Worm (Caenorhabditis elegans) whole organism, young adult: ENCODE measurements around the gene srd-46.

ENCODE experiments used
- B0035.1 ChIP-seq: sonication (generic microtip); optimal IDR thresholded peaks from 2 replicates; lab custom pipeline; 2016; ENCODE audit warnings: missing genetic modification characterization, mild to moderate bottlenecking, missing compliant biosample characterization, missing genotype, missing genetic modification reagents
- C06A6.2 ChIP-seq: fragments of 200-800 bp; sonication (Bioruptor generic); conservative IDR thresholded peaks from 2 replicates; pipeline ENCODE4 v1.3.6; 2022; ENCODE audit warnings: missing genetic modification characterization, missing compliant biosample characterization
- C17E4.6 ChIP-seq: fragments of 200-800 bp; sonication (Bioruptor generic); IDR thresholded peaks from 2 replicates; pipeline ENCODE4 v1.3.6; 2022; ENCODE audit warnings: missing genetic modification reagents, missing genetic modification characterization, missing compliant biosample characterization
- F10E7.11 ChIP-seq: sonication (generic microtip); optimal IDR thresholded peaks from 2 replicates; lab custom pipeline; 2017; ENCODE audit warnings: mild to moderate bottlenecking, missing genetic modification characterization, moderate library complexity, missing compliant biosample characterization
- F22D6.2 ChIP-seq: sonication (generic microtip); optimal IDR thresholded peaks from 2 replicates; lab custom pipeline; 2016; ENCODE audit warnings: mild to moderate bottlenecking, missing genetic modification characterization, missing compliant biosample characterization
- F37B4.10 ChIP-seq: fragments of 200-800 bp; sonication (Bioruptor generic); IDR thresholded peaks from 2 replicates; pipeline ENCODE4 v1.3.6; 2022; ENCODE audit warnings: missing genetic modification characterization, missing compliant biosample characterization
- F55B11.4 ChIP-seq: sonication (generic microtip); optimal IDR thresholded peaks from 2 replicates; lab custom pipeline; 2016; ENCODE audit warnings: missing compliant biosample characterization, missing genetic modification characterization, borderline replicate concordance; ENCODE audit not compliant: insufficient read depth
- F57C9.4 ChIP-seq: sonication (generic microtip); optimal IDR thresholded peaks from 2 replicates; lab custom pipeline; 2017; ENCODE audit warnings: mild to moderate bottlenecking, missing genetic modification characterization, missing compliant biosample characterization
- K12H6.12 ChIP-seq: fragments of 200-800 bp; sonication (Bioruptor generic); optimal IDR thresholded peaks from 2 replicates; lab custom pipeline; 2018; ENCODE audit warnings: mild to moderate bottlenecking, missing genetic modification characterization, missing compliant biosample characterization
- Y53G8AR.9 ChIP-seq: fragments of 200-800 bp; sonication (Bioruptor generic); conservative IDR thresholded peaks from 2 replicates; pipeline ENCODE4 v1.3.6; 2022; ENCODE audit warnings: missing genetic modification reagents, missing genetic modification characterization, missing compliant biosample characterization
- Y67H2A.10 ChIP-seq: fragments of 200-800 bp; sonication (Bioruptor generic); conservative IDR thresholded peaks from 2 replicates; pipeline ENCODE4 v1.3.6; 2022; ENCODE audit warnings: missing genetic modification reagents, missing genetic modification characterization, missing compliant biosample characterization
- Y79H2A.3 ChIP-seq: fragments of 200-800 bp; sonication (Bioruptor generic); conservative IDR thresholded peaks from 2 replicates; pipeline ENCODE4 v1.3.6; 2022; ENCODE audit warnings: missing genetic modification reagents, missing genetic modification characterization, missing compliant biosample characterization
- aptf-3 ChIP-seq: fragments of 200-800 bp; sonication (Bioruptor generic); IDR thresholded peaks from 2 replicates; pipeline ENCODE4 v1.3.6; 2022; ENCODE audit warnings: missing genetic modification characterization, missing compliant biosample characterization
- athp-1 ChIP-seq: sonication (generic microtip); optimal IDR thresholded peaks from 2 replicates; lab custom pipeline; 2017; ENCODE audit warnings: mild to moderate bottlenecking, missing genetic modification characterization, missing compliant biosample characterization
- attf-3 ChIP-seq: fragments of 200-800 bp; sonication (Bioruptor generic); conservative IDR thresholded peaks from 2 replicates; pipeline ENCODE4 v1.3.6; 2022; ENCODE audit warnings: missing genetic modification reagents, missing genetic modification characterization, missing compliant biosample characterization
- bed-1 ChIP-seq: fragments of 200-800 bp; sonication (Bioruptor generic); IDR thresholded peaks from 2 replicates; pipeline ENCODE4 v1.3.6; 2022; ENCODE audit warnings: missing genetic modification reagents, missing genetic modification characterization, missing compliant biosample characterization
- ccch-3 ChIP-seq: fragments of 200-800 bp; sonication (Bioruptor generic); optimal IDR thresholded peaks from 2 replicates; lab custom pipeline; 2018; ENCODE audit warnings: mild to moderate bottlenecking, missing genetic modification characterization, missing compliant biosample characterization
- ceh-40 ChIP-seq: fragments of 200-800 bp; sonication (Bioruptor generic); IDR thresholded peaks from 2 replicates; pipeline ENCODE4 v1.3.6; 2022; ENCODE audit warnings: missing genetic modification characterization, missing compliant biosample characterization
- ceh-79 ChIP-seq: sonication (generic microtip); optimal IDR thresholded peaks from 2 replicates; lab custom pipeline; 2017; ENCODE audit warnings: mild to moderate bottlenecking, missing genetic modification characterization, missing compliant biosample characterization
- dpl-1 ChIP-seq: fragments of 150-350 bp; optimal IDR thresholded peaks from 2 replicates; lab custom pipeline; 2014; ENCODE audit warnings: missing biosample characterization, missing genetic modification reagents, missing genetic modification characterization
- egl-44 ChIP-seq: fragments of 200-800 bp; sonication (Bioruptor generic); IDR thresholded peaks from 2 replicates; pipeline ENCODE4 v1.3.6; 2022; ENCODE audit warnings: missing genetic modification reagents, missing genetic modification characterization, missing compliant biosample characterization
- egrh-3 ChIP-seq: fragments of 200-800 bp; sonication (Bioruptor generic); IDR thresholded peaks from 2 replicates; pipeline ENCODE4 v1.3.6; 2022; ENCODE audit warnings: missing genetic modification reagents, missing genetic modification characterization, missing compliant biosample characterization
- hmg-20 ChIP-seq: fragments of 200-800 bp; sonication (Bioruptor generic); IDR thresholded peaks from 2 replicates; pipeline ENCODE4 v1.3.6; 2022; ENCODE audit warnings: missing genetic modification reagents, missing genetic modification characterization, missing compliant biosample characterization
- hrde-1 ChIP-seq: sonication (generic microtip); optimal IDR thresholded peaks from 2 replicates; lab custom pipeline; 2016; ENCODE audit warnings: missing genetic modification characterization, mild to moderate bottlenecking, missing compliant biosample characterization, moderate library complexity, missing genotype, missing genetic modification reagents, borderline replicate concordance
- lag-1 ChIP-seq: fragments of 200-800 bp; sonication (Bioruptor generic); IDR thresholded peaks from 2 replicates; pipeline ENCODE4 v1.3.6; 2022; ENCODE audit warnings: missing genetic modification reagents, missing genetic modification characterization, missing compliant biosample characterization
- let-526 ChIP-seq: fragments of 200-800 bp; sonication (Bioruptor generic); IDR thresholded peaks from 2 replicates; pipeline ENCODE4 v1.3.6; 2022; ENCODE audit warnings: missing genetic modification reagents, missing genetic modification characterization, missing compliant biosample characterization
- lin-26 ChIP-seq: fragments of 200-800 bp; sonication (Bioruptor generic); IDR thresholded peaks from 2 replicates; pipeline ENCODE4 v1.3.6; 2022; ENCODE audit warnings: missing genetic modification reagents, missing genetic modification characterization, missing compliant biosample characterization
- lin-35 ChIP-seq, 3 experiments: fragments of 150-350 bp in 2 of 3; sonication (generic microtip) in 1 of 3; optimal IDR thresholded peaks; 2 replicates each; lab custom pipeline; 2014 to 2018; ENCODE audit warnings: missing biosample characterization in 3 of 3, missing genetic modification characterization in 3 of 3, missing genetic modification reagents in 3 of 3
- lin-40 ChIP-seq: sonication (generic microtip); optimal IDR thresholded peaks from 2 replicates; lab custom pipeline; 2016; ENCODE audit warnings: missing genetic modification characterization, mild to moderate bottlenecking, missing compliant biosample characterization, missing genotype, missing genetic modification reagents
- madf-6 ChIP-seq: fragments of 200-800 bp; sonication (Bioruptor generic); IDR thresholded peaks from 2 replicates; pipeline ENCODE4 v1.3.6; 2022; ENCODE audit warnings: missing genetic modification reagents, missing genetic modification characterization, missing compliant biosample characterization
- mcd-1 ChIP-seq: fragments of 200-800 bp; sonication (Bioruptor generic); IDR thresholded peaks from 2 replicates; pipeline ENCODE4 v1.3.6; 2022; ENCODE audit warnings: missing genetic modification reagents, missing genetic modification characterization, missing compliant biosample characterization
- mel-28 ChIP-seq: sonication (generic microtip); optimal IDR thresholded peaks from 2 replicates; lab custom pipeline; 2016; ENCODE audit warnings: borderline replicate concordance, mild to moderate bottlenecking, missing genetic modification characterization, missing compliant biosample characterization
- nfya-2 ChIP-seq: fragments of 200-800 bp; sonication (Bioruptor generic); IDR thresholded peaks from 2 replicates; pipeline ENCODE4 v1.3.6; 2022; ENCODE audit warnings: missing genetic modification reagents, missing genetic modification characterization, missing compliant biosample characterization
- nhr-27 ChIP-seq: fragments of 200-800 bp; sonication (Bioruptor generic); optimal IDR thresholded peaks from 2 replicates; lab custom pipeline; 2018; ENCODE audit warnings: mild to moderate bottlenecking, missing genetic modification characterization, moderate library complexity, missing compliant biosample characterization
- rcor-1 ChIP-seq: fragments of 200-800 bp; sonication (Bioruptor generic); IDR thresholded peaks from 2 replicates; pipeline ENCODE4 v1.3.6; 2022; ENCODE audit warnings: missing genetic modification reagents, missing genetic modification characterization, missing compliant biosample characterization
- repo-1 ChIP-seq: sonication (generic microtip); optimal IDR thresholded peaks from 2 replicates; lab custom pipeline; 2017; ENCODE audit warnings: mild to moderate bottlenecking, missing genetic modification characterization, missing compliant biosample characterization
- sea-2 ChIP-seq: fragments of 200-800 bp; sonication (Bioruptor generic); IDR thresholded peaks from 2 replicates; pipeline ENCODE4 v1.3.6; 2022; ENCODE audit warnings: missing genetic modification characterization, missing compliant biosample characterization
- snpc-1.1 ChIP-seq: sonication (generic microtip); optimal IDR thresholded peaks from 2 replicates; lab custom pipeline; 2017; ENCODE audit warnings: missing genetic modification characterization, mild to moderate bottlenecking, missing compliant biosample characterization, antibody characterized with exemption, moderate library complexity, missing genotype, missing genetic modification reagents; ENCODE audit not compliant: insufficient read depth
- somi-1 ChIP-seq: fragments of 200-800 bp; sonication (Bioruptor generic); optimal IDR thresholded peaks from 2 replicates; lab custom pipeline; 2018; ENCODE audit warnings: mild to moderate bottlenecking, missing genetic modification characterization, missing compliant biosample characterization
- sptf-2 ChIP-seq: fragments of 200-800 bp; sonication (Bioruptor generic); optimal IDR thresholded peaks from 2 replicates; lab custom pipeline; 2018; ENCODE audit warnings: mild to moderate bottlenecking, missing genetic modification characterization, missing compliant biosample characterization
- tbp1 ChIP-seq: fragments of 200-800 bp; sonication (Bioruptor generic); optimal IDR thresholded peaks from 2 replicates; lab custom pipeline; 2018; ENCODE audit warnings: mild to moderate bottlenecking, missing genetic modification characterization, missing compliant biosample characterization
- unc-130 ChIP-seq: sonication (generic microtip); optimal IDR thresholded peaks from 2 replicates; lab custom pipeline; 2016; ENCODE audit warnings: missing genetic modification reagents, missing genetic modification characterization, missing compliant biosample characterization
- xnd-1 ChIP-seq: sonication (generic microtip); optimal IDR thresholded peaks from 2 replicates; lab custom pipeline; 2016; ENCODE audit warnings: missing genotype, missing genetic modification reagents, missing genetic modification characterization, missing compliant biosample characterization
- zfh-2 ChIP-seq: fragments of 200-800 bp; sonication (Bioruptor generic); conservative IDR thresholded peaks from 2 replicates; pipeline ENCODE4 v1.3.6; 2022; ENCODE audit warnings: missing genetic modification reagents, missing genetic modification characterization, missing compliant biosample characterization
- zim-3 ChIP-seq: sonication (generic microtip); optimal IDR thresholded peaks from 2 replicates; lab custom pipeline; 2017; ENCODE audit warnings: mild to moderate bottlenecking, missing genetic modification characterization, moderate library complexity, missing compliant biosample characterization
- ztf-28 ChIP-seq: fragments of 200-800 bp; sonication (Bioruptor generic); IDR thresholded peaks from 2 replicates; pipeline ENCODE4 v1.3.6; 2022; ENCODE audit warnings: missing genetic modification reagents, missing genetic modification characterization, missing compliant biosample characterization
- ztf-3 ChIP-seq: fragments of 200-800 bp; sonication (Bioruptor generic); optimal IDR thresholded peaks from 2 replicates; lab custom pipeline; 2018; ENCODE audit warnings: mild to moderate bottlenecking, missing genetic modification characterization, missing compliant biosample characterization
- ztf-6 ChIP-seq: fragments of 200-800 bp; sonication (Bioruptor generic); IDR thresholded peaks from 2 replicates; pipeline ENCODE4 v1.3.6; 2022; ENCODE audit warnings: missing genetic modification reagents, missing genetic modification characterization, missing compliant biosample characterization

srd-46 gene

DNA sequence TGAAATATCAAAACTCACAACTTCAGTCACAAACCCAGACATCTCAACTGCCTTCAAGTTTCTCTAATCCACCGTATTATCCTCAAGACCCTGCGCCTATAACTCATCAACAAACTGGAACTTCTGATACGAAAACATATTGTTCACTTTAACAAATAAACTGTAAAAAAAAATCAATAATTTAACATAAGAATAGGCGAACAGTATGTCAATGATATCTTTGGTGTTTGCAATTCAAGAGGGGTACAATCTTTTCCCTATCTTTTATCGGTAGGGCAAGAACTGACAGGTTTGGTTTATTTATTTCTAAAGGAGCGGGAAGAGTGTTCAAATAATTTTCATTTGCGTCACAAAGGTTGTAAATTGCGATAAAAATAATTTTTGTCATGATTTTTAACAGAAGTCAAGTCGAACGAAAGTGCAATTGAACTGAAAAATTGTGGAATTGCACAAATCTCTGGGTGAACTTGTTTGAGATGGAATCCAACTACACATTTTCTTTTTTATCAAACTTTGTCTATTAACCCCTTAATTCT is 31.1 kb downstream of the srd-46 start (continued):
- TF ChIP-seq sea-2 (no peak), lin-26 (GFP tag; lab: Robert Waterston, UW) (peak; percentile 73), bed-1 (GFP tag; lab: Robert Waterston, UW) (no peak), ceh-79 (tag; lab: Kevin White, UChicago) (peak; percentile 86), F22D6.2 (tag; lab: Kevin White, UChicago) (peak; percentile 94), repo-1 (peak; percentile 99), attf-3 (0 out of 2 replicates have a peak, but pooled peaks have one; percentile 38), xnd-1 (tag; lab: Kevin White, UChicago) (no peak), ceh-40 (0 out of 2 replicates have a peak, but pooled peaks have one; percentile 28), K12H6.12 (peak; percentile 96), F37B4.10 (no peak), egl-44 (GFP tag; lab: Robert Waterston, UW) (peak; percentile 87), Y53G8AR.9 (GFP tag; lab: Robert Waterston, UW) (peak; percentile 97), mcd-1 (GFP tag; lab: Robert Waterston, UW) (peak; percentile 82), lin-35 (GFP tag; optimal IDR thresholded peaks at IDR 0.05; lab: Kevin White, UChicago) (peak in 2 of 3 experiments; percentile 86 to 98), snpc-1.1 (peak; percentile 53), let-526 (peak; percentile 81), hmg-20 (GFP tag; lab: Robert Waterston, UW) (peak; percentile 91), ccch-3 (GFP tag; lab: Kevin White, UChicago) (peak; percentile 86), rcor-1 (peak; percentile 94), lag-1 (GFP tag; lab: Robert Waterston, UW) (peak; percentile 84; the same call in 1 of the 2 replicates), F10E7.11 (peak; percentile 91), somi-1 (GFP tag; lab: Kevin White, UChicago) (peak; percentile 97), unc-130 (GFP tag; lab: Kevin White, UChicago) (peak; percentile 33), nhr-27 (peak; percentile 80), lin-40 (tag; lab: Kevin White, UChicago) (peak; percentile 100), F57C9.4 (tag; lab: Kevin White, UChicago) (peak; percentile 71), zim-3 (tag; lab: Kevin White, UChicago) (peak; percentile 23), nfya-2 (GFP tag; lab: Robert Waterston, UW) (no peak), C06A6.2 (peak; percentile 95), madf-6 (GFP tag; lab: Robert Waterston, UW) (no peak), athp-1 (peak; percentile 46), ztf-6 (0 out of 2 replicates have a peak, but pooled peaks have one; percentile 62), egrh-3 (GFP tag; lab: Robert Waterston, UW) (0 out of 2 replicates have a peak, but pooled peaks have one; percentile 16), ztf-3 (GFP tag; lab: Kevin White, UChicago) (peak; percentile 88), Y79H2A.3 (GFP tag; lab: Robert Waterston, UW) (no peak), C17E4.6 (GFP tag; lab: Robert Waterston, UW) (peak; percentile 77), mel-28 (tag; lab: Kevin White, UChicago) (peak; percentile 81), aptf-3 (GFP tag; lab: Robert Waterston, UW) (no peak), hrde-1 (tag; lab: Kevin White, UChicago) (peak; percentile 51), zfh-2 (no peak), B0035.1 (peak; percentile 95), tbp1 (peak; percentile 80), dpl-1 (GFP tag; lab: Kevin White, UChicago) (no peak), F55B11.4 (tag; lab: Kevin White, UChicago) (no peak), sptf-2 (GFP tag; lab: Kevin White, UChicago) (peak; percentile 38), Y67H2A.10 (GFP tag; lab: Robert Waterston, UW) (no peak), ztf-28 (no peak)
